Worm (Caenorhabditis elegans) whole organism, dauer: Measurements from ENCODE around the gene T04F3.4.

Source experiments
- unc-62 ChIP-seq: sonication (generic microtip); optimal IDR thresholded peaks from 2 replicates; lab custom pipeline; 2017; ENCODE audit warnings: missing biosample characterization, missing genetic modification reagents, missing genetic modification characterization

T04F3.4 gene

DNA sequence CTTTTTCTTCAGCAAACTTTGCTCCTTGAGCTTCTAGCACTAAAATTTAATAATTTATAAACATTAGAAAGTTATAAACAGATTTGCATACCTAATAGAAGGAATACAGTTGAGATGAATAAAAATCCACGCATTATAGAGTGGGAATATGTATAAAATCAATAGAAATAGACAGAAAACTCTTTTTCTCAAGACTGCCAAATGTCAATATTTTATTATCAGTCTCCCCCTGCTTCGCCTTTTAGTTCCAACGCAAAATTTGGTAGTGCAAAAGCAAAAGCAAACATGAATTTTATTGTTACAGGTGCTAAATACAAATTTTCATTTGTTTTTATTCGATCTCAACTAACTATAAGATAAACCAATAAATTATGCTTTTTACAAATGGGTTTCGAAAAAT, at the start of gene T04F3.4:
Gene T04F3.4, minus strand, starts transcription at position 187 of the 400 bp plus-strand sequence.
- TF ChIP-seq unc-62 (GFP tag; lab: Kevin White, UChicago), result no peak

DNA sequence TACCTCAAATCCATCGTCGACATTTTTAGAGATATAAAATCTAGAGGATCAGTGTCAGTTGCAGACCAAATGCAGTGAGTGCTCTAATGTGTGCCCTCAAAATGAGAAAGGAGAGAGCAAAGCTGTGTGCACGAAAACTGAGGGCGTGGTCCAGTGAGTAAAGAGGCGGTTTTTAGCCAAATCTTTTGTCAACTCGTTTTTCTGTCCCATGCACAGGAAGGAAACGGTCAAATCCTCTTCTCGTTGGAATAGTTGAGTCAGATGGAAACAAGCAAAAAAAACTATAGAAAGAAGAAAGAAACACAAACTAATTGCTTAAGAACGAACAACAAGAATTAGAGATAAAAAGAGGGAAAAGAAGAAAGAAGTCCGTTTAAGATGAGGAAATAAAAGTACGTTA, 49.1 kb upstream of the T04F3.4 start, which contains the start of gene D2023.3:
Gene D2023.3, minus strand, starts transcription at position 101 of the 400 bp plus-strand sequence.
- no peak for TF ChIP-seq unc-62 (GFP tag; lab: Kevin White, UChicago)

ce11 chrV:11809935-11810334, 47.1 kb upstream of the T04F3.4 start:
- TF ChIP-seq unc-62 (GFP tag; lab: Kevin White, UChicago), result no peak

DNA sequence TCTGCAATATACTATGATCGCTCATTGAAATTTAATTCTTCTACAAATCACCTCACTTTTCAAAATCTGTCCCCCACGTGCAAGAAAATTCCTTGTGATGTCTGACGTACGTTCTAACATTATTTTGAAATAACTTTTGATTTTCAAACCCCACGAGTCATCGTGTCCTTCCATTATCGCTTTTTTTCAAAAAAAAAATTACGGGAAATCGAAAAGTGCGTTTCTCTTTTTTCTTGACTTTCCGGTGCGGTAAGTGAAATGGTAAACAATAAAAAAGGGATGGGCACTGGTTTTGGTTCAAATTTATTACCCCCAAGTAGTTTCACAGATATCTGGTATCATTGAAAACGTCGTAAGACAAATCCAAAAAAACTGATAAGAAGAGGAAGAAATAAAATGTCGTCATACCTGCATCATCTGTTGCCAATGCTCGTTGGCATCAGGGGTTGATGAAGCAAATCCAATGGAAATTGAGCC, 40.7 kb upstream of the T04F3.4 start:
- no peak for TF ChIP-seq unc-62 (GFP tag; lab: Kevin White, UChicago)

DNA sequence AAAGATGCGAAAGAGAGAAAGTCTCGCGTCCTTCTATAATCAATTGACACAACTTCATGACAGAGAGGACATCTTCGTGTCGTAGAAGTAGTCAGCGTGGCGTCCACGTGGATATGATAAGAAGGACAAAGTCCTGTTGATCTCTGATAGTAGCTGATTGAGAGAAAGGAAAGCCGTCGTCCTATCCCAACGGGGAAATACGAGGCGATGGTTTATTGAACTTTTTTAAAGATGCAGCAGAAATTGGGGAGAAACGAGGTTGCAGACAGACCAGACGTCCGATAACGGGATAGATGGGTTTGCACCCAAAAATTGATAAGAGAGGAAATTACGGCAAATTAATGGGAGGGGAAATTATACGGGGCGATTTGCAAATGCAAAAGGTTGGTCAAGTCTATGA, 39.7 kb upstream of the T04F3.4 start:
- TF ChIP-seq unc-62 (GFP tag; lab: Kevin White, UChicago), result no peak

DNA sequence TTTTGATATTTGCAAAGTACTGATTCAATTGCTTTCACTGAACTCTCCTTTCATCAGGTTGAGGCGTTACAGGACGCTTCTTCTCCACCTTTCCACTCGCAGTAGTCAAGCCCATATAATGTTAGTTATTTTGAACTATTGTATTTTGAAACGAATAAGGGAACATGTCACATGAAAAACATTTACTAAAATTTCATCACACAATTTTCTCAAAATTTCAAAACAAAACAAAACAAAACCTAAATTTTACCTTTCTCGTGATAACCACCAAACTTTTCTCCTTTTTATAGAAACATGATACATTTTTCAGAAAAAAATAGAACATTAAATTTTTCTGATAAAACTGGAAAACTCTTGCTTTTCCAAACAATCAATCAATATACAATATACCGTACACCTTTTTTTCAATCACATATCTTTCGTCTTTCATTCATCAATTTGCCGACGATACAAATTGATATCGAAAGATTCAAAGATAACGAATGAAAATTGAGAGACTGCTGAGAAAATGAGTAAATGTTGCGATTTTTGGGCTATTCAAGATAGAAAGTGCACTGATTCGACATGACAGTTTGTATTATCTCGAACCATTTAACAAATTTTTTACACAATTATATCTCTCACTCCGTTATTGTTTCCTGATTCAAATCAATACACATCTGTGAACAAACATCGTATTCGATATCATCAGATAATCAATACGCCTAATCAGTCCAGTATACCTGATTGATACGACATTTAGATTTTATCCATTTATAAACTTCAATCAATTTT, 38.4 kb upstream of the T04F3.4 start:
- no peak for TF ChIP-seq unc-62 (GFP tag; lab: Kevin White, UChicago)

DNA sequence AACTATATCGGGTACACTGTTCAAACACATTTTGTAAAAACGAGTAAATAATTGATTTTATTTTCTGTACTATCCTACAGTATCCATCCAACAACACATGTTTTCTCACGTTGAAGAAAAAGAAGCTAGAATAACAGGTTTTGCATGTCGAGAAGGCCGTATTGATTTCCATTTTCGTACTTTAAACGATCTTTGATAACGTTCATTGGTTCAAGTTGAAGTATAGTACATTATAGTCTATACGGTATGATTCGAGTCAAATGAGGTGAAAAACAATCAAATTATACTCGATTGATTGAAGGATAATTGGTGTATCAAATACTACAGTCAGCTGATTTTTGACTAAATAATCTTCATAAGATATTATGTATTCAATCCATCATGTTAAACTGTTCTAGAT, 37.6 kb upstream of the T04F3.4 start:
- no peak for TF ChIP-seq unc-62 (GFP tag; lab: Kevin White, UChicago)

DNA sequence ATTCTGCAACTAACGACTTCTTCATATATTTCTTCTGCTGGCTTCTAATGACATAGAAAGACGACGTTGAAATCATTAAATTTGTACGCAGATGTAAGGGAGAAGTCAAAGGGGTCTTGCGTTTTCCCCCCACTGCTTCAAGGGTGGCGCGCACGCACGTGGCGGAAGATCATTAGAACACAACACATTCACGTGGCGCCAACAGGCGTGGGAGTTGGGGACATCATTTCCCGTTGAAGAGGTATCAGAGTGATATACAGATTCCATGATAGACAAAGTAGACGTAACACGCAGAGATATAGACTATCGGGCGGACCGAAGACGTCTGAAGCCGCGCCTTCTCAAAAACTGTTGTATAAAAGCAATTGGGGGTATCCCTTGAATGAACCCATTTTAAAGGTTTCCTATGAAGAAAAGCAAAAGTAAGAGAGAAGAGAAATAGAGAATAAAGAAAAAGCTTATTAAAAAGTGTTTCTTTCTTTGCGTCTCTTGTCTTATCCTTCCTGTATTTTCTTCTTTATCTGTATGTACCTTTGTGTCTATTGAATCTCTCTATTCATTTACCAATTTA, 36.5 kb upstream of the T04F3.4 start:
- no peak for TF ChIP-seq unc-62 (GFP tag; lab: Kevin White, UChicago)

DNA sequence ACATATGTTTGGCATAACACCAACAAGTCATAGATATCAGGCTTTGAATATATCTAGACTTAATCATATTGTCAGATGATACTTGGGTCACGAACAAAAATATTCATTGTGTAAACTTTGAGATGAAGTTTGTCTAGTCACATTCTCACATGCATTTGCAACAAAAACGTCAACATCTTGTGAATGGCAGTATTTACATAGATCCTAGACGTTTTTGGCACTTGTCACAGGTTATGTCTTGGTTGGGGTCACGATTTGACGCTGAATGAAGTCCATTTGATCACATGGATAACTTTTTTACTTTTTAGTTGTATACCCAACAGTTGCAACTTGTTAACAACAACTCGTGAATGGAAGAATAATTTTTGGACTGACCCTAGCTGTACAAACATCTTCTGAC, 35.5 kb upstream of the T04F3.4 start:
- no peak for TF ChIP-seq unc-62 (GFP tag; lab: Kevin White, UChicago)

ce11 chrV:11797272-11797855, 34.5 kb upstream of the T04F3.4 start:
- no peak for TF ChIP-seq unc-62 (GFP tag; lab: Kevin White, UChicago)

DNA sequence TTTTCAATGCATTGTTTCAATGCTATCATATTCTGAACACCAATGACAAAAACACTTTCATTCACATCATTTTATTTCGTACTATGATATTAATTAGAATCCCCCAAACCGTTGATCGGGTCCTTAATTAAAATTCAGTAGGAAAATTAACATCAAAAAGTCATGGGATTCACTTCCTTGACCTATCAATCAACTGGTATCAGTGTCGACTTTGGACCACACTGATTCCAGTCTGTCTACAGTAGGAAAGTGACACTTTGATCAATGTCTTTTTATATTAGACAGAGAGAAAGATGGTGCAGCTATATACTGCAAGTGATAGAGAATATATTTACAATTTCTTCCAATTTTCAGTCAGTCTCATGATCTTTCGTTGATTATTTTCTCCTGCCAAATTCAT, 33.5 kb upstream of the T04F3.4 start:
- no peak for TF ChIP-seq unc-62 (GFP tag; lab: Kevin White, UChicago)

DNA sequence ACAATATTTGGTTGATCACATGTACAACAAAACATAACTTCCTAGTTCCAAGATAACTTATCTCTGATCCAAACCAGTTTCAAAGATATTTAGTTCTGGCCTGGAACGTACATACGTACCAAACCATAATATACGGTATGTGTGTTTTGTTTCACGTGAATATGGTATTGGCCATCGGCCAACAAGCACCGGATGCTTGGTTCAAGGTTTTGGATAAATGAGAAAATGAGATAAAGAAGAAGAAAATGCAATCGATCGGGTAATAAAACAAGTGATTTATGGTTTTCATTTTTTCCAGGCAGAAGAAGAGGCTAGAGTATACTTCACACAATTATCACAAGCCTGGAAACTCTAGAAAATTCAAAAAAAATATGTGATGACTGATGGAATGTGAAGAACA, 32.5 kb upstream of the T04F3.4 start:
- no peak for TF ChIP-seq unc-62 (GFP tag; lab: Kevin White, UChicago)

DNA sequence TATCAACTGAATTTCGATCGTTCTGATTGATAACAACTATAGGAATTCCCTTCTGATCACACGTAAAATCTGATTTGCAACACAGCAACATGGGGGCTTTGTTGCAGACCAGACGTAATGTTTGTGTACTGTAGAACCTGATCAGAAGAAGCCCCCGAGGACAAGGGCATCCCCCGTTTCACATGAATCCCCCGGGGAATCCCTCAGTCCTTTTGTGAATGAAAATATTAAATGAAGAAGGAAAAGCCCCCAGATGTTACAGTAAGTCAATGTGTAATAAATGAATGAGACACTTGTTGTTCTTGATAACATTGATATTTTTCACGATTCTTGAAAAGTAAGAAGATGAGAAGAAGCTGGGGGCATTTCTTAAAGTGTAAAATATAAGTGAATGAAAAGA, 31.3 kb upstream of the T04F3.4 start:
- TF ChIP-seq unc-62 (GFP tag; lab: Kevin White, UChicago), result no peak

DNA sequence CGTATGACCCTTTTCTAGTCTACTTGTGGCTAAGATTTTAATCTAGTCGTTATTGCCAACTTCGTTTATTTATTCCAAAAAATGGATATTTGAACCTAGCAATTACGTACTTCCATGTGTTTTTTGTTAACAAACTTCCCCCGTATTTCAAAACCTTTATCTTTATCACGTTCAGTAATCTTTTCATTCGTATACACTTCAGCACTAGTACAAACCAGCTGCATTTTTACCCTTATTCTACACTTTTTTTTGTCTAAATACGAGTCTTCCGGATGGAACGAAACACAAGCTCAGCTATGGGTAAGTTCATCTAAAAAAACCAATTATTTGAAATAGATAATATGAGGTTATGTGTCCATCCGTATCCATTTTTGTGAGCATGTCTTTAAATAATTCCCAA, 26.6 kb upstream of the T04F3.4 start, which contains the start of gene D2023.1:
Gene D2023.1, plus strand, starts transcription at position 77 of the 400 bp plus-strand sequence.
- no peak for TF ChIP-seq unc-62 (GFP tag; lab: Kevin White, UChicago)

ce11 chrV:11787742-11788238, 24.9 kb upstream of the T04F3.4 start, which contains the start of gene F55A11.8:
Gene F55A11.8 (plus strand): TSS chrV:11788188.
- no peak for TF ChIP-seq unc-62 (GFP tag; lab: Kevin White, UChicago)

ce11 chrV:11787258-11787657, 24.4 kb upstream of the T04F3.4 start, which contains the start of gene F55A11.7:
Gene F55A11.7 (minus strand): TSS chrV:11787443.
- TF ChIP-seq unc-62 (GFP tag; lab: Kevin White, UChicago), result no peak
